Worm (Caenorhabditis elegans) whole organism, late embryonic: Measurements from ENCODE around the gene unc-132.

Source experiments
- pag-3 ChIP-seq: sonication (generic microtip); optimal IDR thresholded peaks from 2 replicates; lab custom pipeline; 2016; ENCODE audit warnings: missing compliant biosample characterization, missing genetic modification characterization, borderline replicate concordance
- pqm-1 ChIP-seq: sonication (generic microtip); optimal IDR thresholded peaks from 2 replicates; lab custom pipeline; 2016; ENCODE audit warnings: missing genetic modification characterization, missing compliant biosample characterization

- no peak for TF ChIP-seq pag-3 (tag; lab: Kevin White, UChicago)
- TF ChIP-seq pqm-1, result no peak
Measured at ce11 chrV:3702998-3703397, 16.1 kb downstream of the unc-132 start.
